Fruit fly (Drosophila melanogaster) whole organism, pupa: ENCODE results near the gene Hsp70Bbb.
A peak's percentile ranks its signal among the peaks of the same experiment; 100 is the strongest.
"Not testable (repeated sequence)": the region's sequence is repeated elsewhere in the genome, so short reads cannot be mapped to it uniquely, and the experiment has no call there.

Experiments
- CG10348 ChIP-seq: fragments of 200-800 bp; sonication (Bioruptor generic); IDR thresholded peaks from 2 replicates; pipeline ENCODE4 v1.3.6; 2022; ENCODE audit warnings: missing biosample characterization, missing genetic modification characterization
- CG12605 ChIP-seq: fragments of 200-800 bp; sonication (Bioruptor generic); IDR thresholded peaks from 2 replicates; pipeline ENCODE4 v1.3.6; 2022; ENCODE audit warnings: missing biosample characterization, missing genetic modification characterization
- CG13204 ChIP-seq: fragments of 200-800 bp; sonication (Bioruptor generic); optimal IDR thresholded peaks from 2 replicates; lab custom pipeline; 2018; ENCODE audit warnings: missing biosample characterization, mild to moderate bottlenecking, missing genetic modification characterization, moderate library complexity
- CG14655 ChIP-seq: fragments of 200-800 bp; sonication (Bioruptor generic); optimal IDR thresholded peaks from 3 replicates; lab custom pipeline; 2017; ENCODE audit warnings: mild to moderate bottlenecking, missing biosample characterization, missing genetic modification reagents, missing genetic modification characterization
- CG15710 ChIP-seq: fragments of 200-800 bp; sonication (Bioruptor generic); optimal IDR thresholded peaks from 2 replicates; lab custom pipeline; 2018; ENCODE audit warnings: missing biosample characterization, mild to moderate bottlenecking, missing genetic modification characterization, moderate library complexity
- CG17806 ChIP-seq: fragments of 200-800 bp; sonication (Bioruptor generic); optimal IDR thresholded peaks from 2 replicates; lab custom pipeline; 2018; ENCODE audit warnings: missing biosample characterization, mild to moderate bottlenecking, missing genetic modification characterization, moderate library complexity
- CG32121 ChIP-seq: fragments of 200-800 bp; sonication (Bioruptor generic); IDR thresholded peaks from 2 replicates; pipeline ENCODE4 v1.3.6; 2022; ENCODE audit warnings: missing biosample characterization, missing genetic modification characterization
- CG34367 ChIP-seq: fragments of 200-800 bp; sonication (Bioruptor generic); optimal IDR thresholded peaks from 2 replicates; lab custom pipeline; 2018; ENCODE audit warnings: missing biosample characterization, mild to moderate bottlenecking, missing genetic modification characterization
- CG4496 ChIP-seq: fragments of 200-800 bp; sonication (Bioruptor generic); IDR thresholded peaks from 3 replicates; pipeline ENCODE4 v1.3.6; 2022; ENCODE audit warnings: missing biosample characterization, missing genetic modification characterization
- CG8159 ChIP-seq: fragments of 200-800 bp; sonication (Bioruptor generic); optimal IDR thresholded peaks from 3 replicates; lab custom pipeline; 2018; ENCODE audit warnings: missing biosample characterization, mild to moderate bottlenecking, missing genetic modification characterization, moderate library complexity
- CG8301 ChIP-seq: fragments of 200-800 bp; sonication (Bioruptor generic); optimal IDR thresholded peaks from 2 replicates; lab custom pipeline; 2018; ENCODE audit warnings: missing biosample characterization, mild to moderate bottlenecking, missing genetic modification characterization
- CG9948 ChIP-seq: fragments of 200-800 bp; sonication (Bioruptor generic); optimal IDR thresholded peaks from 2 replicates; lab custom pipeline; 2018; ENCODE audit warnings: missing biosample characterization, mild to moderate bottlenecking, missing genetic modification characterization, moderate library complexity
- D1 ChIP-seq: fragments of 200-800 bp; sonication (Bioruptor generic); optimal IDR thresholded peaks from 2 replicates; lab custom pipeline; 2018; ENCODE audit warnings: missing biosample characterization, mild to moderate bottlenecking, missing genetic modification characterization, moderate library complexity
- EcR ChIP-seq: fragments of 200-800 bp; sonication (Bioruptor generic); optimal IDR thresholded peaks from 3 replicates; lab custom pipeline; 2019; ENCODE audit warnings: missing biosample characterization, missing genetic modification characterization, mild to moderate bottlenecking, moderate library complexity, missing genetic modification reagents
- Pif1A ChIP-seq: fragments of 200-800 bp; sonication (Bioruptor generic); optimal IDR thresholded peaks from 3 replicates; lab custom pipeline; 2016; ENCODE audit warnings: missing biosample characterization, missing genetic modification characterization
- Pif1B ChIP-seq: fragments of 200-800 bp; sonication (Bioruptor generic); optimal IDR thresholded peaks from 3 replicates; lab custom pipeline; 2016; ENCODE audit warnings: missing biosample characterization, missing genetic modification characterization
- fd96Ca ChIP-seq: fragments of 200-800 bp; sonication (Bioruptor generic); IDR thresholded peaks from 3 replicates; pipeline ENCODE4 v1.3.6; 2022; ENCODE audit warnings: missing biosample characterization, missing genetic modification characterization
- gl ChIP-seq: fragments of 200-800 bp; sonication (Bioruptor generic); optimal IDR thresholded peaks from 2 replicates; lab custom pipeline; 2018; ENCODE audit warnings: missing biosample characterization, mild to moderate bottlenecking, missing genetic modification characterization
- rn ChIP-seq: fragments of 200-800 bp; sonication (Bioruptor generic); IDR thresholded peaks from 2 replicates; pipeline ENCODE4 v1.3.6; 2022; ENCODE audit warnings: missing biosample characterization, missing genetic modification characterization

The Hsp70Bbb gene

dm6 chr3R:12502210-12502609, at the start of gene Hsp70Bbb:
Hsp70Bbb (plus strand) TSS chr3R:12502510.
- TF ChIP-seq Pif1B (GFP tag; lab: Kevin White, UChicago); CG4496 (GFP tag; lab: Robert Waterston, UW); CG9948 (tag; lab: Kevin White, UChicago): not testable (repeated sequence)

- TF ChIP-seq CG32121, result no peak
- peak; percentile 77 for TF ChIP-seq EcR (GFP tag; lab: Kevin White, UChicago)
- no peak for TF ChIP-seq CG10348 (GFP tag; lab: Robert Waterston, UW)
- no peak for TF ChIP-seq CG8301 (tag; lab: Kevin White, UChicago)
- TF ChIP-seq CG15710 (tag; lab: Kevin White, UChicago), result no peak
- no peak for TF ChIP-seq CG8159
- TF ChIP-seq CG17806 (tag; lab: Kevin White, UChicago), result no peak
- no peak for TF ChIP-seq fd96Ca
Measured at dm6 chr3R:12454492-12454891, 47.8 kb upstream of the Hsp70Bbb start.

- TF ChIP-seq Pif1B (GFP tag; lab: Kevin White, UChicago) (no peak), CG4496 (GFP tag; lab: Robert Waterston, UW) (no peak), EcR (GFP tag; lab: Kevin White, UChicago) (no peak), rn (GFP tag; lab: Robert Waterston, UW) (no peak), CG14655 (GFP tag; lab: Kevin White, UChicago) (no peak), D1 (tag; lab: Kevin White, UChicago) (no peak), CG34367 (tag; lab: Kevin White, UChicago) (no peak), Pif1A (GFP tag; lab: Kevin White, UChicago) (no peak), CG12605 (no peak)
Measured at dm6 chr3R:12456370-12456940, 45.9 kb upstream of the Hsp70Bbb start, which contains the start of gene trus. trus (plus strand) TSS chr3R:12456573.

dm6 chr3R:12459879-12460522, 42.3 kb upstream of the Hsp70Bbb start, which contains the start of the genes CG5961 and Polr3C:
CG5961 (minus strand) TSS chr3R:12460294.
Polr3C (plus strand) TSS chr3R:12460414.
- TF ChIP-seq CG9948 (tag; lab: Kevin White, UChicago), result no peak
- TF ChIP-seq rn (GFP tag; lab: Robert Waterston, UW), result no peak
- no peak for TF ChIP-seq CG13204
- no peak for TF ChIP-seq CG4496 (GFP tag; lab: Robert Waterston, UW)
- no peak for TF ChIP-seq CG17806 (tag; lab: Kevin White, UChicago)
- no peak for TF ChIP-seq gl (tag; lab: Kevin White, UChicago)
- TF ChIP-seq CG10348 (GFP tag; lab: Robert Waterston, UW), result no peak
- TF ChIP-seq CG12605, result no peak
- TF ChIP-seq fd96Ca, result no peak
- no peak for TF ChIP-seq CG8301 (tag; lab: Kevin White, UChicago)
- TF ChIP-seq, all 21 proteins: peak for 0

dm6 chr3R:12465198-12465597, 37.1 kb upstream of the Hsp70Bbb start, which contains the start of gene CG5608:
CG5608 (minus strand) TSS chr3R:12465298.
- TF ChIP-seq CG4496 (GFP tag; lab: Robert Waterston, UW); CG17806 (tag; lab: Kevin White, UChicago); EcR (GFP tag; lab: Kevin White, UChicago): not testable (repeated sequence)

- not testable (repeated sequence) for TF ChIP-seq D1 (tag; lab: Kevin White, UChicago); EcR (GFP tag; lab: Kevin White, UChicago); CG34367 (tag; lab: Kevin White, UChicago)
Measured at dm6 chr3R:12467675-12468074, 34.6 kb upstream of the Hsp70Bbb start, which contains the start of gene Hsp70Ba. Hsp70Ba (minus strand) TSS chr3R:12467776.

dm6 chr3R:12505493-12505892, 3.2 kb downstream of the Hsp70Bbb start, which contains the start of gene Hsp70Bb:
Hsp70Bb (plus strand) TSS chr3R:12505793.
- TF ChIP-seq Pif1B (GFP tag; lab: Kevin White, UChicago); rn (GFP tag; lab: Robert Waterston, UW); CG12605: not testable (repeated sequence)

dm6 chr3R:12508776-12509175, 6.5 kb downstream of the Hsp70Bbb start, which contains the start of gene Hsp70Bc:
Hsp70Bc (plus strand) TSS chr3R:12509076.
- TF ChIP-seq EcR (GFP tag; lab: Kevin White, UChicago); CG10348 (GFP tag; lab: Robert Waterston, UW); CG12605: not testable (repeated sequence)
